2 fruit fly cellular contexts compared by ENCODE assay signal in the genomic region with DNA sequence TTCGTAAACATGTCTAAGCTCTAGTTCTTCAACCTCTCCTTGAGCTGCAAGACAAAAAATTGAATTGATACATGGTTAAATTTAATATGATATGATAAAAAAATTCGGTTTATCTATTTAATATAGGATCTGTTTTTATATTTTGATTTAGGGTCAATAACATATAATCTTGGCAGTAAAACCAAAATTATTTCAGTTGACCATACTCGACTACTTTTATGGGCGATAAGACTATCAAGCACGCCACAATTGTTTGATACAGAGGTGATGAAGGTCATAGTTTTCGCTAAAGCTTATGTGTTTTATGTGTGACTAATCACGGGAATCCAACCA.
TF ChIP-seq lines count a peak whose summit lies in the region.

No protein-coding gene starts in this region.

- no peak for TF ChIP-seq CTCF in whole organism, embryonic (GFP tag; optimal IDR thresholded peaks at IDR 0.05; lab: Kevin White, UChicago)

TF ChIP-seq in whole organism, embryonic, 481 proteins besides CTCF, POLR2A, EP300 and RAD21:
- peak; percentile 79 for TF ChIP-seq exex (tag; optimal IDR thresholded peaks at IDR 0.05; lab: Kevin White, UChicago)
- peak; percentile 33 for TF ChIP-seq B-H2 (GFP tag; optimal IDR thresholded peaks at IDR 0.05; lab: Kevin White, UChicago)
- TF ChIP-seq ab (GFP tag; optimal IDR thresholded peaks at IDR 0.05; lab: Kevin White, UChicago): no peak
- peak; percentile 67 for TF ChIP-seq ERR (GFP tag; optimal IDR thresholded peaks at IDR 0.05; lab: Kevin White, UChicago)
- TF ChIP-seq sd (tag; optimal IDR thresholded peaks at IDR 0.05; lab: Kevin White, UChicago): peak; percentile 6
- no peak for TF ChIP-seq CG2199 (GFP tag; IDR thresholded peaks at IDR 0.05; lab: Robert Waterston, UW)
- TF ChIP-seq Trl (optimal IDR thresholded peaks at IDR 0.05; lab: Kevin White, UChicago): peak in 1 of 2 experiments; percentile 2
- no peak for TF ChIP-seq Trl (GFP tag; optimal IDR thresholded peaks at IDR 0.05; lab: Kevin White, UChicago)
- TF ChIP-seq kay (GFP tag; optimal IDR thresholded peaks at IDR 0.05; lab: Kevin White, UChicago): peak; percentile 21

TF ChIP-seq in whole organism, prepupa, 60 proteins besides CTCF, POLR2A, EP300 and RAD21:
- TF ChIP-seq svp (GFP tag; lab: Kevin White, UChicago) (peak; percentile 52), CG16779 (tag; optimal IDR thresholded peaks at IDR 0.05; lab: Kevin White, UChicago) (no peak), Hr4 (GFP tag; optimal IDR thresholded peaks at IDR 0.05; lab: Kevin White, UChicago) (no peak)
